Worm (Caenorhabditis elegans) whole organism, young adult: Measurements from ENCODE around the gene asd-1.

Experiments used
- cebp-1 ChIP-seq, 2 experiments: fragments of 200-800 bp in 1 of 2; sonication (Bioruptor generic) in 1 of 2; sonication (generic microtip) in 1 of 2; IDR thresholded peaks in 1 of 2; optimal IDR thresholded peaks in 1 of 2; 2 replicates each; pipeline versions ENCODE4 v1.3.6 to Lab custom; 2017 to 2022; ENCODE audit warnings: missing compliant biosample characterization in 2 of 2, missing genetic modification characterization in 2 of 2, mild to moderate bottlenecking in 1 of 2, missing genetic modification reagents in 1 of 2, moderate library complexity in 1 of 2
- gei-17 ChIP-seq: fragments of 200-800 bp; sonication (Bioruptor generic); optimal IDR thresholded peaks from 2 replicates; lab custom pipeline; 2018; ENCODE audit warnings: mild to moderate bottlenecking, missing genetic modification characterization, missing compliant biosample characterization
- him-1 ChIP-seq: sonication (generic microtip); optimal IDR thresholded peaks from 2 replicates; lab custom pipeline; 2016; ENCODE audit warnings: missing genotype, missing genetic modification reagents, missing genetic modification characterization, missing compliant biosample characterization
- hrde-1 ChIP-seq: sonication (generic microtip); optimal IDR thresholded peaks from 2 replicates; lab custom pipeline; 2016; ENCODE audit warnings: missing genetic modification characterization, mild to moderate bottlenecking, missing compliant biosample characterization, moderate library complexity, missing genotype, missing genetic modification reagents, borderline replicate concordance
- nhr-179 ChIP-seq: sonication (generic microtip); optimal IDR thresholded peaks from 2 replicates; lab custom pipeline; 2016; ENCODE audit warnings: mild to moderate bottlenecking, missing genetic modification characterization, missing compliant biosample characterization
- tlf-1 ChIP-seq: fragments of 200-800 bp; sonication (Bioruptor generic); optimal IDR thresholded peaks from 2 replicates; lab custom pipeline; 2018; ENCODE audit warnings: mild to moderate bottlenecking, missing genetic modification characterization, missing compliant biosample characterization

DNA sequence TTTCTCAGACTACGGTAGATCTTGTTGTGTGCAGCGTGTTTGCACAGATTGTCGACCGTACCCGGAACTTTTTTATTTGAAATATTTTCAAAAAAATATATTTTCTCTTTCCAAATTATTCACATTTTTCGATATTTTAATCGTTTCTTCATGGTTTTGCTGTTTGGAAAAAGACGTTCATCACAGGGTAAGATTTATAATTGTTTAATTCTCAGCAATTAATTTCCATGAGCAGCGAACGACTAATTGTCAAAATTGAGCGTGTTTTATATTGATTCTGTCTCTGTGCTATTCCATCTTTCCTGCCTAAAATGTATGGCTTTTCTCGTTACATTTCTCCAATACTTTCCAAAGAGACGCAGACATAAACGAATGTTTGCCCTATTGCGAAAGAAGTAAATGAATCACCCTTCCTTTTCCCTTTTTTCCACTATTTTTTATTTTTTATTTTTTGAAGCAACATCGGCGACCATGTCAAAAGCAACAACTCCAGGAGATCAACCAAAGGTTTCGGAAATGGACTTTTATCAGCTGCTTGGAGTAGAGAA lies 5.9 kb upstream of the asd-1 start, which contains the start of gene dnj-16:
- no peak for TF ChIP-seq him-1
- TF ChIP-seq hrde-1: no peak
- TF ChIP-seq tlf-1 (GFP tag; lab: Kevin White, UChicago): no peak
- TF ChIP-seq gei-17: no peak
- TF ChIP-seq nhr-179: no peak
- TF ChIP-seq cebp-1 (GFP tag; IDR thresholded peaks at IDR 0.05; lab: Robert Waterston, UW): peak; percentile 96
- TF ChIP-seq cebp-1 (tag; optimal IDR thresholded peaks at IDR 0.05; lab: Kevin White, UChicago): peak; percentile 98
